Fruit fly (Drosophila melanogaster): ENCODE measurements around the gene Cyp4d2.

- TF ChIP-seq Sin3A (optimal IDR thresholded peaks at IDR 0.05) (no peak), ttk (optimal IDR thresholded peaks at IDR 0.05) (no peak)
Measured at dm6 chrX:2223454-2223853, 47.6 kb downstream of the Cyp4d2 start, which contains the start of gene CG14052.

All from Kc167 (cell line).